Fruit fly (Drosophila melanogaster): ENCODE data around the gene CG13855.
A peak's percentile ranks its signal among the peaks of the same experiment; 100 is the strongest.

Gene CG13855

dm6 chr3R:22368077-22368776 is 37.5 kb upstream of the CG13855 start:
- TF ChIP-seq brk (GFP tag; optimal IDR thresholded peaks at IDR 0.05), result no peak

- no peak for TF ChIP-seq N (GFP tag; optimal IDR thresholded peaks at IDR 0.05)
- peak; percentile 83 for TF ChIP-seq fru (GFP tag; optimal IDR thresholded peaks at IDR 0.05)
- TF ChIP-seq CG32264 (GFP tag; optimal IDR thresholded peaks at IDR 0.05), result no peak
- no peak for TF ChIP-seq CrebA (GFP tag; optimal IDR thresholded peaks at IDR 0.05; ENCODE audit: borderline replicate concordance)
- peak; percentile 60 for TF ChIP-seq Sp1 (GFP tag; optimal IDR thresholded peaks at IDR 0.05)
- TF ChIP-seq Hnf4 (GFP tag; optimal IDR thresholded peaks at IDR 0.05), result no peak
- no peak for TF ChIP-seq usp (GFP tag; optimal IDR thresholded peaks at IDR 0.05)
- no peak for TF ChIP-seq pan (optimal IDR thresholded peaks at IDR 0.05)
- peak; percentile 74 for TF ChIP-seq woc (GFP tag; optimal IDR thresholded peaks at IDR 0.05)
- TF ChIP-seq Vsx2 (GFP tag; optimal IDR thresholded peaks at IDR 0.05; ENCODE audit: partially characterized antibody), result no peak
- TF ChIP-seq dl (GFP tag; optimal IDR thresholded peaks at IDR 0.05; ENCODE audit: insufficient read depth in 1 of 2, partially characterized antibody in 2 of 2), result no peak
- TF ChIP-seq Hr83 (GFP tag; optimal IDR thresholded peaks at IDR 0.05; ENCODE audit: poor library complexity, severe bottlenecking), result no peak
- TF ChIP-seq jim (GFP tag; optimal IDR thresholded peaks at IDR 0.05), result no peak
- no peak for TF ChIP-seq Jra (GFP tag; optimal IDR thresholded peaks at IDR 0.05)
- TF ChIP-seq Hr78 (GFP tag; optimal IDR thresholded peaks at IDR 0.05), result no peak
- TF ChIP-seq brk (GFP tag; optimal IDR thresholded peaks at IDR 0.05), result no peak
- peak; percentile 67 for TF ChIP-seq psq (GFP tag; optimal IDR thresholded peaks at IDR 0.05)
- no peak for TF ChIP-seq Myc (optimal IDR thresholded peaks at IDR 0.05)
- peak; percentile 57 for TF ChIP-seq h (GFP tag; optimal IDR thresholded peaks at IDR 0.05)
- peak; percentile 69 for TF ChIP-seq OdsH (GFP tag; optimal IDR thresholded peaks at IDR 0.05)
- TF ChIP-seq Abd-B (GFP tag; optimal IDR thresholded peaks at IDR 0.05), result no peak
- TF ChIP-seq CG9705 (GFP tag; optimal IDR thresholded peaks at IDR 0.05), result no peak
- no peak for TF ChIP-seq GATAd (GFP tag; optimal IDR thresholded peaks at IDR 0.05)
- TF ChIP-seq Dfd (GFP tag; optimal IDR thresholded peaks at IDR 0.05), result no peak
- no peak for TF ChIP-seq dmrt93B (GFP tag; optimal IDR thresholded peaks at IDR 0.05)
- peak; percentile 78 for TF ChIP-seq sv (GFP tag; optimal IDR thresholded peaks at IDR 0.05)
- TF ChIP-seq HLH106 (tag; optimal IDR thresholded peaks at IDR 0.05), result peak; percentile 48
- no peak for TF ChIP-seq Rel (GFP tag; optimal IDR thresholded peaks at IDR 0.05)
- TF ChIP-seq Rel (tag; optimal IDR thresholded peaks at IDR 0.05), result no peak
- peak; percentile 69 for TF ChIP-seq rgr (GFP tag; optimal IDR thresholded peaks at IDR 0.05)
- TF ChIP-seq Mio (GFP tag; optimal IDR thresholded peaks at IDR 0.05), result no peak
- TF ChIP-seq tai (GFP tag; optimal IDR thresholded peaks at IDR 0.05), result no peak
- peak in 1 of 2 experiments; percentile 79 for TF ChIP-seq foxo (GFP tag; optimal IDR thresholded peaks at IDR 0.05)
- no peak for TF ChIP-seq Dif (GFP tag; optimal IDR thresholded peaks at IDR 0.05; ENCODE audit: partially characterized antibody)
- peak; percentile 74 for TF ChIP-seq br (GFP tag; optimal IDR thresholded peaks at IDR 0.05)
- no peak for TF ChIP-seq lola (GFP tag; optimal IDR thresholded peaks at IDR 0.05)
- peak; percentile 30 for TF ChIP-seq sage (GFP tag; optimal IDR thresholded peaks at IDR 0.05)
- TF ChIP-seq ey (GFP tag; optimal IDR thresholded peaks at IDR 0.05), result peak; percentile 60
- no peak for TF ChIP-seq dsf (GFP tag; optimal IDR thresholded peaks at IDR 0.05; ENCODE audit: borderline replicate concordance)
Measured at dm6 chr3R:22368777-22369214, 36.9 kb upstream of the CG13855 start.

- TF ChIP-seq br (GFP tag; optimal IDR thresholded peaks at IDR 0.05), result no peak
- TF ChIP-seq dl (GFP tag; optimal IDR thresholded peaks at IDR 0.05; ENCODE audit: insufficient read depth in 1 of 2, partially characterized antibody in 2 of 2), result no peak
- no peak for TF ChIP-seq Hnf4 (GFP tag; optimal IDR thresholded peaks at IDR 0.05)
- no peak for TF ChIP-seq HLH106 (tag; optimal IDR thresholded peaks at IDR 0.05)
- no peak for TF ChIP-seq Sp1 (GFP tag; optimal IDR thresholded peaks at IDR 0.05)
- no peak for TF ChIP-seq Jra (GFP tag; optimal IDR thresholded peaks at IDR 0.05)
Measured at dm6 chr3R:22372535-22372934, 33.2 kb upstream of the CG13855 start, which contains the start of gene CG7069. Gene CG7069 (plus strand): TSS chr3R:22372835.
